Worm (Caenorhabditis elegans) whole organism, L4 larva: ENCODE measurements around the gene srh-92.

Experiments
- D1046.2 ChIP-seq: fragments of 200-800 bp; sonication (Bioruptor generic); IDR thresholded peaks from 2 replicates; pipeline ENCODE4 v1.3.6; 2022; ENCODE audit warnings: missing genetic modification characterization, missing compliant biosample characterization
- aha-1 ChIP-seq: fragments of 150-350 bp; peaks from one replicate; lab custom pipeline; 2014; ENCODE audit warnings: missing biosample characterization, missing genetic modification characterization
- ama-1 ChIP-seq: fragments of 150-350 bp; optimal IDR thresholded peaks from 2 replicates; lab custom pipeline; 2014; ENCODE audit warnings: inconsistent platforms, mixed read lengths
- daf-19 ChIP-seq: fragments of 200-800 bp; sonication (Bioruptor generic); conservative IDR thresholded peaks from 2 replicates; pipeline ENCODE4 v1.3.6; 2022; ENCODE audit warnings: missing genetic modification characterization, missing compliant biosample characterization
- lin-13 ChIP-seq: fragments of 150-350 bp; optimal IDR thresholded peaks from 2 replicates; lab custom pipeline; 2014; ENCODE audit warnings: missing biosample characterization, missing genetic modification reagents, missing genetic modification characterization
- lin-38 ChIP-seq: fragments of 200-800 bp; sonication (Bioruptor generic); IDR thresholded peaks from 2 replicates; pipeline ENCODE4 v1.3.6; 2022; ENCODE audit warnings: missing genetic modification reagents, missing genetic modification characterization, missing compliant biosample characterization
- lin-39 ChIP-seq: fragments of 150-350 bp; optimal IDR thresholded peaks from 2 replicates; lab custom pipeline; 2014; ENCODE audit warnings: missing biosample characterization, missing genetic modification reagents, missing genetic modification characterization
- lsy-2 ChIP-seq, 2 experiments: fragments of 150-350 bp in 1 of 2; sonication (generic microtip) in 1 of 2; optimal IDR thresholded peaks; 2 replicates each; lab custom pipeline; 2014 to 2017; ENCODE audit warnings: missing biosample characterization in 2 of 2, missing genetic modification characterization in 2 of 2
- nhr-6 ChIP-seq: fragments of 150-350 bp; optimal IDR thresholded peaks from 2 replicates; lab custom pipeline; 2014; ENCODE audit warnings: missing biosample characterization, missing genetic modification characterization
- pha-4 ChIP-seq, 2 experiments: fragments of 150-350 bp in 1 of 2; fragments of 200-800 bp in 1 of 2; sonication (Bioruptor generic) in 1 of 2; IDR thresholded peaks in 1 of 2; optimal IDR thresholded peaks in 1 of 2; 2 replicates each; pipeline versions ENCODE4 v1.3.6 to Lab custom; 2014 to 2022; ENCODE audit warnings: missing genetic modification characterization in 2 of 2, missing genetic modification reagents in 2 of 2, missing biosample characterization in 1 of 2, missing compliant biosample characterization in 1 of 2
- ztf-11 ChIP-seq: fragments of 150-350 bp; optimal IDR thresholded peaks from 2 replicates; lab custom pipeline; 2014; ENCODE audit warnings: missing biosample characterization, missing genetic modification characterization

- TF ChIP-seq daf-19 (GFP tag; lab: Robert Waterston, UW): no peak
- TF ChIP-seq pha-4 (GFP tag; IDR thresholded peaks at IDR 0.05; lab: Robert Waterston, UW): no peak
- TF ChIP-seq pha-4 (tag; optimal IDR thresholded peaks at IDR 0.05; lab: Kevin White, UChicago): no peak
- no peak for TF ChIP-seq lsy-2 (tag; optimal IDR thresholded peaks at IDR 0.05; lab: Kevin White, UChicago)
- TF ChIP-seq D1046.2 (GFP tag; lab: Robert Waterston, UW): no peak
- no peak for TF ChIP-seq ztf-11 (tag; lab: Kevin White, UChicago)
- no peak for TF ChIP-seq ama-1 (lab: Kevin White, UChicago)
- no peak for TF ChIP-seq lin-13
- TF ChIP-seq nhr-6 (tag; lab: Kevin White, UChicago): no peak
- TF ChIP-seq aha-1 (tag; lab: Kevin White, UChicago): no peak
- TF ChIP-seq lin-39 (tag; lab: Kevin White, UChicago): no peak
- no peak for TF ChIP-seq lin-38 (GFP tag; lab: Robert Waterston, UW)
Observed at ce11 chrV:7487518-7487917, 26.7 kb upstream of the srh-92 start, which contains the start of gene srbc-7.
